Fruit fly (Drosophila melanogaster): ENCODE data around the gene Ndc80.
A peak's percentile ranks its signal among the peaks of the same experiment; 100 is the strongest.

Ndc80 gene

DNA sequence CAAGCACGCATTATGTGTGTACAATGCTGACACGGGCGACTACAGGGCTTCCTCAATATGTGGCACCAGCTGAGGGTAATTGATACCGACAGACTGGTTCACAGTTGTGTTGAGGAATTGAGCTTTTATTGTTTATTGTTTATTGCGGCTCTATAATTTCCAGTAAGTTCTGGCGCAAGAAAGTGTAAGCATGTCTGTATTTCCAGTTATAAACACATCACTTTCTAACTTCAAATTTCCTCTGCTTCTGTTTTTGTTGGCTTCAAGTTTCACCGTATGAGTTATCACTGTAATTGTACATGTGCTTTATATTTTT, 14.7 kb upstream of the Ndc80 start (continued):
- TF ChIP-seq psq (GFP tag; optimal IDR thresholded peaks at IDR 0.05) (no peak), hth (optimal IDR thresholded peaks at IDR 0.05) (no peak), ftz-f1 (GFP tag; optimal IDR thresholded peaks at IDR 0.05) (peak; percentile 84), CG10321 (GFP tag; IDR thresholded peaks at IDR 0.05) (no peak), CG15514 (GFP tag; optimal IDR thresholded peaks at IDR 0.05) (peak; percentile 69), CG42726 (GFP tag; IDR thresholded peaks at IDR 0.05; ENCODE audit: partially characterized antibody) (no peak), gce (GFP tag; IDR thresholded peaks at IDR 0.05) (0 out of 3 replicates have a peak, but pooled peaks have one; percentile 24), tna (GFP tag; IDR thresholded peaks at IDR 0.05; ENCODE audit: partially characterized antibody) (no peak), CG3281 (GFP tag; optimal IDR thresholded peaks at IDR 0.05) (peak; percentile 82), gsb-n (tag; optimal IDR thresholded peaks at IDR 0.05) (peak; percentile 41), nerfin-1 (tag; optimal IDR thresholded peaks at IDR 0.05) (peak; percentile 53), CG1602 (GFP tag; optimal IDR thresholded peaks at IDR 0.05) (peak; percentile 58), CG10654 (GFP tag; optimal IDR thresholded peaks at IDR 0.05) (peak; percentile 58), CG16813 (GFP tag; IDR thresholded peaks at IDR 0.05; ENCODE audit: partially characterized antibody) (no peak), Meics (GFP tag; optimal IDR thresholded peaks at IDR 0.05) (peak; percentile 83), Camta (GFP tag; optimal IDR thresholded peaks at IDR 0.05) (peak; percentile 55), CG9797 (GFP tag; optimal IDR thresholded peaks at IDR 0.05) (no peak), Dad (GFP tag; optimal IDR thresholded peaks at IDR 0.05) (peak; percentile 66), CG6813 (GFP tag; optimal IDR thresholded peaks at IDR 0.05) (peak; percentile 79), Deaf1 (tag; optimal IDR thresholded peaks at IDR 0.05) (peak; percentile 50), CG12155 (GFP tag; optimal IDR thresholded peaks at IDR 0.05) (peak; percentile 66), HLH3B (GFP tag; IDR thresholded peaks at IDR 0.05) (peak; percentile 68), E2f2 (GFP tag; IDR thresholded peaks at IDR 0.05) (peak; percentile 50), CG9727 (GFP tag; optimal IDR thresholded peaks at IDR 0.05) (peak; percentile 54), CG9437 (GFP tag; optimal IDR thresholded peaks at IDR 0.05) (peak; percentile 68), Max (GFP tag; optimal IDR thresholded peaks at IDR 0.05) (peak; percentile 57), Eip74EF (GFP tag; optimal IDR thresholded peaks at IDR 0.05) (peak in 1 of 2 experiments; percentile 66), seq (GFP tag; IDR thresholded peaks at IDR 0.05) (peak; percentile 81), NK7.1 (GFP tag; optimal IDR thresholded peaks at IDR 0.05) (peak; percentile 66), Elba2 (GFP tag; optimal IDR thresholded peaks at IDR 0.05) (no peak), tap (tag; optimal IDR thresholded peaks at IDR 0.05) (no peak), CG33557 (GFP tag; optimal IDR thresholded peaks at IDR 0.05) (peak; percentile 52), CG30431 (GFP tag; optimal IDR thresholded peaks at IDR 0.05) (peak; percentile 23), disco-r (GFP tag; optimal IDR thresholded peaks at IDR 0.05) (peak; percentile 35), luna (GFP tag; optimal IDR thresholded peaks at IDR 0.05) (peak; percentile 66), grn (GFP tag; optimal IDR thresholded peaks at IDR 0.05) (no peak), CG3995 (GFP tag; optimal IDR thresholded peaks at IDR 0.05) (peak; percentile 14), zfh1 (GFP tag; IDR thresholded peaks at IDR 0.05) (peak; percentile 56; the same call in 2 of the 3 replicates), CG2116 (GFP tag; optimal IDR thresholded peaks at IDR 0.05) (peak; percentile 30), exex (tag; optimal IDR thresholded peaks at IDR 0.05) (peak; percentile 46), CG11695 (GFP tag; IDR thresholded peaks at IDR 0.05) (peak; percentile 78), CG2889 (GFP tag; IDR thresholded peaks at IDR 0.05) (peak; percentile 46; the same call in 1 of the 3 replicates), CG15479 (GFP tag; optimal IDR thresholded peaks at IDR 0.05) (no peak), Ets97D (GFP tag; optimal IDR thresholded peaks at IDR 0.05) (no peak), CG6272 (GFP tag; IDR thresholded peaks at IDR 0.05) (peak; percentile 63), Lim3 (GFP tag; IDR thresholded peaks at IDR 0.05) (no peak), CG43689 (GFP tag; IDR thresholded peaks at IDR 0.05) (no peak), Bteb2 (GFP tag; optimal IDR thresholded peaks at IDR 0.05) (peak; percentile 58), ERR (GFP tag; optimal IDR thresholded peaks at IDR 0.05) (peak; percentile 72), CG9817 (tag; optimal IDR thresholded peaks at IDR 0.05) (peak; percentile 86), vnd (GFP tag; IDR thresholded peaks at IDR 0.05; ENCODE audit: partially characterized antibody) (no peak)
